Worm (Caenorhabditis elegans) whole organism, early embryonic: ENCODE data around the gene F55C9.11.

Experiments
- B0310.2 ChIP-seq: sonication (generic microtip); optimal IDR thresholded peaks from 2 replicates; lab custom pipeline; 2016; ENCODE audit warnings: mild to moderate bottlenecking, missing genetic modification characterization, missing compliant biosample characterization
- ama-1 ChIP-seq: fragments of 150-350 bp; optimal IDR thresholded peaks from 2 replicates; lab custom pipeline; 2014
- flt-1 ChIP-seq: fragments of 200-800 bp; sonication (Bioruptor generic); IDR thresholded peaks from 2 replicates; pipeline ENCODE4 v1.3.6; 2022; ENCODE audit warnings: missing genetic modification characterization, missing compliant biosample characterization

ce11 chrV:19257653-19258052, 51.8 kb downstream of the F55C9.11 start, which contains the start of gene F21D9.3:
- TF ChIP-seq ama-1 (no peak), B0310.2 (tag; lab: Kevin White, UChicago) (no peak), flt-1 (GFP tag; lab: Robert Waterston, UW) (no peak)
